Fruit fly (Drosophila melanogaster): ENCODE measurements around the gene CG43208.

CG43208 gene

DNA sequence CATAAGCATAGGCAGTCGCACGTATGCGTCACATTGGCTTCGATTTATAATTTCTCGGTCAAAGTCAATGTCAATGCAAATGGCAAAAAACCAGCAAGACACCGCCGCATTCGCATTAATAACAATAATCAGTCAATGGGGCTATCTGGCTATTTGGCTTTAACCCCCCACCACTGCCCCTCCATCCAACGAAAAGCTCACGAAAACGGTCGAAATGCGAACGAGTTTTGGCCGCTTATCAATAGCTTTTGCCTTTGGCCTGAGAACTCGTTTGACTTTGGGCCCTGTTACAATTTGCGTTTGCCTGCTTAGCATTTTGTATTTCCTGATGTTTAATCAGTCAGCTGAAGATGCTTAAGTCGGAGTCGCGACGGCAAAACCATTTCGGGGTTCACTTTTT, 29.8 kb upstream of the CG43208 start:
- TF ChIP-seq Hnf4 (GFP tag; optimal IDR thresholded peaks at IDR 0.05), result no peak
- no peak for TF ChIP-seq foxo (GFP tag; optimal IDR thresholded peaks at IDR 0.05)
- TF ChIP-seq br (GFP tag; optimal IDR thresholded peaks at IDR 0.05), result no peak
- no peak for TF ChIP-seq Rel (GFP tag; optimal IDR thresholded peaks at IDR 0.05)
- peak; percentile 6 for TF ChIP-seq Rel (tag; optimal IDR thresholded peaks at IDR 0.05)
- TF ChIP-seq OdsH (GFP tag; optimal IDR thresholded peaks at IDR 0.05), result peak; percentile 6
- peak; percentile 10 for TF ChIP-seq Dif (GFP tag; optimal IDR thresholded peaks at IDR 0.05; ENCODE audit: partially characterized antibody)
- no peak for TF ChIP-seq woc (GFP tag; optimal IDR thresholded peaks at IDR 0.05)
- peak; percentile 10 for TF ChIP-seq h (GFP tag; optimal IDR thresholded peaks at IDR 0.05)

- TF ChIP-seq sage (GFP tag; optimal IDR thresholded peaks at IDR 0.05) (no peak), Hnf4 (GFP tag; optimal IDR thresholded peaks at IDR 0.05) (no peak), jim (GFP tag; optimal IDR thresholded peaks at IDR 0.05) (no peak), CrebA (GFP tag; optimal IDR thresholded peaks at IDR 0.05; ENCODE audit: borderline replicate concordance) (no peak), Abd-B (GFP tag; optimal IDR thresholded peaks at IDR 0.05) (no peak), N (GFP tag; optimal IDR thresholded peaks at IDR 0.05) (no peak), psq (GFP tag; optimal IDR thresholded peaks at IDR 0.05) (no peak), Myc (optimal IDR thresholded peaks at IDR 0.05) (no peak), GATAd (GFP tag; optimal IDR thresholded peaks at IDR 0.05) (no peak), foxo (GFP tag; optimal IDR thresholded peaks at IDR 0.05) (no peak)
Observed at dm6 chr3R:13274257-13274796, 28.9 kb upstream of the CG43208 start.

DNA sequence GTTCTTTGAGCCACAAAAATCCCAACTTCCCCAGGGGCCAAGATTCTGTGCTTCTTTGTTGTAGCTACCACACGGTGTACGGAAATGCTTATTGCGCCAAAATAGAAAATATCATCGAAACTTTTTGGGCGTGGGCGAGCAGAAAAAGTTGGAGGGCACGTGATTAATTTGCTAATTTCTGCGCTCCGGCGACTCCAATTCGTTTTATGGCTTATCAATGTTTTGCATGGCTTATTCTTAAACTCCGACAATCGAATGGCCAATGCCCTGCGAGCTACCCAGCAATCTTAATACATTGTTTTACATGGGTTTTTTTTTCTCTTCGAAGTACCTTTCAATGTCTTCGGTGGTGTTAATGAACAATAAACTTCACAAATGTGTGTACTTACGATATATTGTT, 27.8 kb upstream of the CG43208 start:
- TF ChIP-seq Sp1 (GFP tag; optimal IDR thresholded peaks at IDR 0.05), result no peak
- no peak for TF ChIP-seq Hr83 (GFP tag; optimal IDR thresholded peaks at IDR 0.05; ENCODE audit: poor library complexity, severe bottlenecking)
- TF ChIP-seq sage (GFP tag; optimal IDR thresholded peaks at IDR 0.05), result no peak
- TF ChIP-seq Myc (optimal IDR thresholded peaks at IDR 0.05), result no peak
- TF ChIP-seq foxo (GFP tag; optimal IDR thresholded peaks at IDR 0.05), result no peak
- TF ChIP-seq GATAd (GFP tag; optimal IDR thresholded peaks at IDR 0.05), result no peak
- no peak for TF ChIP-seq Jra (GFP tag; optimal IDR thresholded peaks at IDR 0.05)
- TF ChIP-seq dl (GFP tag; optimal IDR thresholded peaks at IDR 0.05; ENCODE audit: insufficient read depth in 1 of 2, partially characterized antibody in 2 of 2), result no peak
- TF ChIP-seq Hnf4 (GFP tag; optimal IDR thresholded peaks at IDR 0.05), result no peak
- no peak for TF ChIP-seq CG9705 (GFP tag; optimal IDR thresholded peaks at IDR 0.05)
- TF ChIP-seq CG32264 (GFP tag; optimal IDR thresholded peaks at IDR 0.05), result no peak
- TF ChIP-seq Mio (GFP tag; optimal IDR thresholded peaks at IDR 0.05), result no peak
- TF ChIP-seq Vsx2 (GFP tag; optimal IDR thresholded peaks at IDR 0.05; ENCODE audit: partially characterized antibody), result no peak
- TF ChIP-seq fru (GFP tag; optimal IDR thresholded peaks at IDR 0.05), result no peak
- no peak for TF ChIP-seq CrebA (GFP tag; optimal IDR thresholded peaks at IDR 0.05; ENCODE audit: borderline replicate concordance)
- TF ChIP-seq usp (GFP tag; optimal IDR thresholded peaks at IDR 0.05), result no peak
- TF ChIP-seq pan (optimal IDR thresholded peaks at IDR 0.05), result no peak
- no peak for TF ChIP-seq rgr (GFP tag; optimal IDR thresholded peaks at IDR 0.05)
- TF ChIP-seq Dfd (GFP tag; optimal IDR thresholded peaks at IDR 0.05), result no peak

DNA sequence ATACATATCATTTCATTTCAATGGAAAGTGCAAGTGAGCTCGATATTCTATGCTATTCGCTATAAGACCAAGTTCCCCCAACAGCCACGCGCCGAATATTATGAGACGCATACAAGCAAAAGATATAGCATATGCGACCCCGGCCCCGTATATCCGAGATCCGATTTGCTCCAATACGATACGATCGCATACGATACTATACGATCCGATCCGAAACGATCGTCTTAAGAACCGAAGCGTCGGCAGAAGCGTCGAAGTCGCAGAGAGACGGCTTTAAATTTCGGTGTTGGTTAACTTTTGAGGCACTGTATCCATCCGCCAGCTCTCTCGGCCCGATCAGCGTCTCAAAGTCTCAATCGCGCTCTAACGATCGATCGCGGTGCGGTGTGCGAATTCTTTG, 23.8 kb upstream of the CG43208 start, which contains the start of gene CG8630:
Gene CG8630 (plus strand): TSS at position 303 of the 400 bp plus-strand sequence.
- no peak for TF ChIP-seq Jra (GFP tag; optimal IDR thresholded peaks at IDR 0.05)
- no peak for TF ChIP-seq sv (GFP tag; optimal IDR thresholded peaks at IDR 0.05)
- no peak for TF ChIP-seq fru (GFP tag; optimal IDR thresholded peaks at IDR 0.05)
- no peak for TF ChIP-seq rgr (GFP tag; optimal IDR thresholded peaks at IDR 0.05)
- no peak for TF ChIP-seq CrebA (GFP tag; optimal IDR thresholded peaks at IDR 0.05; ENCODE audit: borderline replicate concordance)
- no peak for TF ChIP-seq dl (GFP tag; optimal IDR thresholded peaks at IDR 0.05; ENCODE audit: insufficient read depth in 1 of 2, partially characterized antibody in 2 of 2)
- TF ChIP-seq CG9705 (GFP tag; optimal IDR thresholded peaks at IDR 0.05), result no peak
- no peak for TF ChIP-seq Dfd (GFP tag; optimal IDR thresholded peaks at IDR 0.05)
- no peak for TF ChIP-seq Hr78 (GFP tag; optimal IDR thresholded peaks at IDR 0.05)
- no peak for TF ChIP-seq dsf (GFP tag; optimal IDR thresholded peaks at IDR 0.05; ENCODE audit: borderline replicate concordance)
- TF ChIP-seq Hnf4 (GFP tag; optimal IDR thresholded peaks at IDR 0.05), result no peak
- no peak for TF ChIP-seq h (GFP tag; optimal IDR thresholded peaks at IDR 0.05)
- TF ChIP-seq pan (optimal IDR thresholded peaks at IDR 0.05), result no peak
- no peak for TF ChIP-seq ey (GFP tag; optimal IDR thresholded peaks at IDR 0.05)

Measured in whole organism, wandering third instar larva.